Fruit fly (Drosophila melanogaster): ENCODE data around the gene CheA87a.

CheA87a gene

dm6 chr3R:13381744-13382435, 12.4 kb downstream of the CheA87a start, which contains the start of the genes mRpS21 and Droj2 (continued):
- TF ChIP-seq zfh2 (GFP tag; optimal IDR thresholded peaks at IDR 0.05) (peak; percentile 62), eyg (GFP tag; optimal IDR thresholded peaks at IDR 0.05) (peak; percentile 7), ranshi (GFP tag; IDR thresholded peaks at IDR 0.05) (peak; percentile 37; the same call in 1 of the 2 replicates), disco-r (GFP tag; optimal IDR thresholded peaks at IDR 0.05) (no peak), dmrt11E (tag; optimal IDR thresholded peaks at IDR 0.05) (peak; percentile 54), Mad (GFP tag; optimal IDR thresholded peaks at IDR 0.05) (peak; percentile 29), gcm (GFP tag; optimal IDR thresholded peaks at IDR 0.05) (no peak), CG31365 (tag; optimal IDR thresholded peaks at IDR 0.05) (no peak), al (GFP tag; IDR thresholded peaks at IDR 0.05) (peak; percentile 47; the same call in 1 of the 2 replicates), pum (GFP tag; optimal IDR thresholded peaks at IDR 0.05) (peak; percentile 17), BEAF-32 (GFP tag; optimal IDR thresholded peaks at IDR 0.05) (peak; percentile 65), rib (GFP tag; IDR thresholded peaks at IDR 0.05) (peak; percentile 31; the same call in 1 of the 2 replicates), otp (GFP tag; IDR thresholded peaks at IDR 0.05) (peak; percentile 26; the same call in 1 of the 3 replicates), Med (GFP tag) (peak; percentile 86), pho (GFP tag; optimal IDR thresholded peaks at IDR 0.05) (peak; percentile 66), slp2 (GFP tag; optimal IDR thresholded peaks at IDR 0.05) (peak; percentile 26), Sry-δ (GFP tag; optimal IDR thresholded peaks at IDR 0.05) (peak; percentile 41), CG7786 (GFP tag; optimal IDR thresholded peaks at IDR 0.05) (peak; percentile 2), Fer3 (tag; optimal IDR thresholded peaks at IDR 0.05) (peak; percentile 47), grau (tag; optimal IDR thresholded peaks at IDR 0.05) (peak; percentile 67), CG15269 (tag; optimal IDR thresholded peaks at IDR 0.05) (peak; percentile 46), Hmr (GFP tag; optimal IDR thresholded peaks at IDR 0.05) (peak; percentile 63), ab (GFP tag; optimal IDR thresholded peaks at IDR 0.05) (peak; percentile 25), gfzf (GFP tag; optimal IDR thresholded peaks at IDR 0.05) (peak; percentile 90), dpn (GFP tag; optimal IDR thresholded peaks at IDR 0.05) (peak; percentile 50 to 52), CG6175 (GFP tag; IDR thresholded peaks at IDR 0.05) (no peak), Oaz (GFP tag; IDR thresholded peaks at IDR 0.05) (no peak), Hsf (GFP tag; optimal IDR thresholded peaks at IDR 0.05) (peak; percentile 34), mirr (GFP tag; optimal IDR thresholded peaks at IDR 0.05) (peak; percentile 17), Xbp1 (GFP tag; optimal IDR thresholded peaks at IDR 0.05) (peak; percentile 61), CG18262 (tag; optimal IDR thresholded peaks at IDR 0.05) (peak; percentile 48), CG9817 (tag; optimal IDR thresholded peaks at IDR 0.05) (peak; percentile 75), CG10366 (GFP tag; IDR thresholded peaks at IDR 0.05) (peak; percentile 11; the same call in 1 of the 2 replicates), CG2116 (GFP tag; optimal IDR thresholded peaks at IDR 0.05) (peak; percentile 96), CG11247 (GFP tag; IDR thresholded peaks at IDR 0.05) (0 out of 2 replicates have a peak, but pooled peaks have one; percentile 28), CG12104 (GFP tag; optimal IDR thresholded peaks at IDR 0.05) (peak; percentile 1), CG14710 (tag; optimal IDR thresholded peaks at IDR 0.05) (peak; percentile 87), tio (GFP tag; optimal IDR thresholded peaks at IDR 0.05) (no peak), CG10565 (GFP tag; optimal IDR thresholded peaks at IDR 0.05) (no peak), Dad (GFP tag; optimal IDR thresholded peaks at IDR 0.05) (peak; percentile 42), CG3995 (GFP tag; optimal IDR thresholded peaks at IDR 0.05) (peak; percentile 74), Atf3 (GFP tag; optimal IDR thresholded peaks at IDR 0.05) (no peak), Dp (GFP tag; optimal IDR thresholded peaks at IDR 0.05) (peak; percentile 37), hkb (optimal IDR thresholded peaks at IDR 0.05) (peak; percentile 35), hkb (GFP tag; IDR thresholded peaks at IDR 0.05) (no peak; the same call in 1 of the 2 replicates), gem (tag; optimal IDR thresholded peaks at IDR 0.05) (peak; percentile 71), CG17328 (GFP tag; IDR thresholded peaks at IDR 0.05) (peak; percentile 14; the same call in 1 of the 2 replicates), CG12659 (GFP tag; optimal IDR thresholded peaks at IDR 0.05) (peak; percentile 85), Poxn (GFP tag; IDR thresholded peaks at IDR 0.05) (no peak), Ets65A (GFP tag) (peak; percentile 93)

Data from whole organism, embryonic.